Worm (Caenorhabditis elegans): ENCODE results near the gene pyt-1.

The pyt-1 gene

DNA sequence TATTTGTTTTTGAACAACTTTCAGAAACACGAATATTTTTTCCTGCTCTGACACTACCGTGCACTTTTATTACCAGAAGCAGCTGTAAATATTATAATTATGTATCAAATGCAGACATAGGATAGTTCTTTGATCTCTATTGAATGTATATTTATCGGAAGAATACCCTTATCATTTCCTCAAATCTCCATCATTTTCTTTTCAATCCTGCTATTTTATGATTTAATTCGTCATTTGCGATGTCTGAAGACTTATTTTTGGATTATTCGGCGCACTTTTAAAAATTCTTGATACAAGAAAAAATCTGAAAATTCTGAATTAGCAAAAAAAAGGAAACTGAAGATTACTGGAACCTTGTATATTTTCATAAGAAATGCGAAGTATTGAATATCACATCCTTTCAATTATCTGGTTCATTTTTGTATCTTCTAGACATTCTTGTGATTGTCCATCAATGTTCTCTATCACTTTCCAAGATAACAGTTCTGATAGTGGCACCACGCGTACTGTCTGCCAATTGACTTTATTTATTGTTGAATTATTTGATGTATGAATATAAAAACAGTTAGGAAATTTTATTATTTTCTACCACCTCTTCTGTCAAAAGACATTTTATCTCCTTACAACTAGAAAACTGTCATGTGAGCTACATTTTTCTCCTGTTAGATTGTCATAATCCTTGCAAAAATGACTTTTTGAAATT, 15.0 kb upstream of the pyt-1 start:
- TF ChIP-seq zfp-2 (tag; optimal IDR thresholded peaks at IDR 0.05), result no peak
- TF ChIP-seq zag-1 (tag; optimal IDR thresholded peaks at IDR 0.05), result no peak
- TF ChIP-seq nhr-10 (tag; optimal IDR thresholded peaks at IDR 0.05), result no peak
- TF ChIP-seq F37D6.2 (tag; optimal IDR thresholded peaks at IDR 0.05), result no peak
- no peak for TF ChIP-seq nhr-6 (tag; optimal IDR thresholded peaks at IDR 0.05)
- TF ChIP-seq F10B5.3 (tag; optimal IDR thresholded peaks at IDR 0.05), result no peak
- peak; percentile 86 for TF ChIP-seq php-3 (GFP tag; IDR thresholded peaks at IDR 0.05)
- no peak for TF ChIP-seq lin-39 (tag; optimal IDR thresholded peaks at IDR 0.05)
- no peak for TF ChIP-seq spr-1 (tag; optimal IDR thresholded peaks at IDR 0.05)
- TF ChIP-seq daf-8 (GFP tag; IDR thresholded peaks at IDR 0.05), result no peak
- peak; percentile 20 for TF ChIP-seq hlh-30 (tag; optimal IDR thresholded peaks at IDR 0.05; ENCODE audit: insufficient read depth)
- TF ChIP-seq lin-38 (GFP tag; IDR thresholded peaks at IDR 0.05), result no peak
- TF ChIP-seq F44E2.7 (GFP tag; IDR thresholded peaks at IDR 0.05), result no peak
- no peak for TF ChIP-seq ceh-82 (tag; optimal IDR thresholded peaks at IDR 0.05)
- TF ChIP-seq mdl-1 (tag; optimal IDR thresholded peaks at IDR 0.05), result peak in 1 of 2 experiments; percentile 5
- no peak for TF ChIP-seq ctbp-1 (GFP tag; IDR thresholded peaks at IDR 0.05)
- TF ChIP-seq saeg-2 (GFP tag; IDR thresholded peaks at IDR 0.05), result no peak
- TF ChIP-seq madf-5 (GFP tag; IDR thresholded peaks at IDR 0.05), result no peak
- TF ChIP-seq mxl-2 (GFP tag; conservative IDR thresholded peaks at IDR 0.05), result no peak
- no peak for TF ChIP-seq F26F4.8 (GFP tag; conservative IDR thresholded peaks at IDR 0.05)
- TF ChIP-seq ceh-20 (GFP tag; IDR thresholded peaks at IDR 0.05), result no peak
- no peak for TF ChIP-seq fkh-10 (GFP tag; optimal IDR thresholded peaks at IDR 0.05)
- no peak for TF ChIP-seq pha-4 (GFP tag; IDR thresholded peaks at IDR 0.05)
- no peak for TF ChIP-seq pha-4 (tag; optimal IDR thresholded peaks at IDR 0.05)
- TF ChIP-seq daf-16 (GFP tag; optimal IDR thresholded peaks at IDR 0.05), result no peak
- peak; percentile 73 for TF ChIP-seq daf-16 (tag; optimal IDR thresholded peaks at IDR 0.05)
- TF ChIP-seq T26A8.4 (GFP tag; IDR thresholded peaks at IDR 0.05), result no peak
- TF ChIP-seq hlh-11 (tag; optimal IDR thresholded peaks at IDR 0.05), result peak; percentile 34
- peak; percentile 50 for TF ChIP-seq pqm-1 (tag; optimal IDR thresholded peaks at IDR 0.05)
- TF ChIP-seq skn-1 (tag; optimal IDR thresholded peaks at IDR 0.05), result no peak
- TF ChIP-seq T20F7.1 (GFP tag; optimal IDR thresholded peaks at IDR 0.05), result no peak
- no peak for TF ChIP-seq lin-15B (tag; optimal IDR thresholded peaks at IDR 0.05)
- no peak for TF ChIP-seq ces-1 (GFP tag; optimal IDR thresholded peaks at IDR 0.05)
- TF ChIP-seq ama-1 (optimal IDR thresholded peaks at IDR 0.05), result no peak
- no peak for TF ChIP-seq spr-3 (GFP tag; optimal IDR thresholded peaks at IDR 0.05)
- no peak for TF ChIP-seq ZK337.2 (GFP tag; IDR thresholded peaks at IDR 0.05)
- peak; percentile 18; the same call in 1 of the 2 replicates for TF ChIP-seq dmd-6 (GFP tag; IDR thresholded peaks at IDR 0.05)
- TF ChIP-seq sdz-12 (GFP tag; optimal IDR thresholded peaks at IDR 0.05), result no peak
- TF ChIP-seq aha-1 (tag), result no peak
- no peak for TF ChIP-seq snpc-4 (tag; optimal IDR thresholded peaks at IDR 0.05)
- TF ChIP-seq ceh-62 (tag; optimal IDR thresholded peaks at IDR 0.05), result no peak
- peak; percentile 67 for TF ChIP-seq nhr-28 (tag; optimal IDR thresholded peaks at IDR 0.05)
- TF ChIP-seq lir-3 (tag; optimal IDR thresholded peaks at IDR 0.05), result no peak
- peak; percentile 57 for TF ChIP-seq dve-1 (tag; optimal IDR thresholded peaks at IDR 0.05; ENCODE audit: insufficient read depth)

DNA sequence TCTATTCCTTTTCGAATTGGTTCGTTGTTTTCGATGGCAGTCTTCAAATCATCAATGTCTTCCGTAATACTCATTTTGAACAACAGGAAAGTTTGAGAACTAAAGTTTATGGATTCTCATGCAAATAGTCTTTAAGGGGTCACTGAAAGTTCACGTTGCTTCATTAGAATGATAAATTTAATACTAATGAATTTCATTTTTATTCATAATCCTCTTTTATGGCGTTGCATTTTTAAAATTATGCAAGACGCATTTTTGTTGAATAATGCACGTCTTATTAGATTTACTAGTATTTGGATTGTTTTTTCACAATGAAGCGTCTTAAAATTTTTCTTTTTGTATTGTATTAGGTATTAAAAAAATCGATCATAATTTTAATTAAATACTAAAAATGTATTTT, 14.0 kb upstream of the pyt-1 start, which contains the start of gene C12D8.9:
C12D8.9 (minus strand) TSS at position 101 of the 400 bp plus-strand sequence.
- peak in 1 of 2 experiments; percentile 24 for TF ChIP-seq unc-62 (GFP tag; optimal IDR thresholded peaks at IDR 0.05 in 1 of 2)
- no peak for TF ChIP-seq unc-62 (tag; optimal IDR thresholded peaks at IDR 0.05)
- no peak for TF ChIP-seq lin-15B (tag; optimal IDR thresholded peaks at IDR 0.05)
